Worm (Caenorhabditis elegans) whole organism, late embryonic: ENCODE results near the gene rrc-1.

ENCODE experiments used
- ama-1 ChIP-seq: fragments of 150-350 bp; optimal IDR thresholded peaks from 2 replicates; lab custom pipeline; 2014
- ceh-31 ChIP-seq: sonication (generic microtip); optimal IDR thresholded peaks from 2 replicates; lab custom pipeline; 2016; ENCODE audit warnings: missing genetic modification characterization, missing compliant biosample characterization

ce11 chrX:9846975-9847374 lies 15.9 kb upstream of the rrc-1 start, which contains the start of gene vab-15:
- TF ChIP-seq ama-1 (lab: Kevin White, UChicago) (no peak), ceh-31 (no peak)
